Worm (Caenorhabditis elegans) whole organism, mixed stage, embryonic: ENCODE data around the gene F59B10.6.

ENCODE experiments used
- nhr-76 ChIP-seq: sonication (generic microtip); optimal IDR thresholded peaks from 2 replicates; lab custom pipeline; 2017; ENCODE audit warnings: missing biosample characterization, missing genetic modification characterization
- pha-4 ChIP-seq: fragments of 150-350 bp; optimal IDR thresholded peaks from 2 replicates; lab custom pipeline; 2018; ENCODE audit warnings: missing biosample characterization, missing genetic modification reagents, missing genetic modification characterization

ce11 chrII:10550872-10551647 is 26.8 kb upstream of the F59B10.6 start:
- TF ChIP-seq nhr-76 (tag; lab: Kevin White, UChicago) (no peak), pha-4 (tag; lab: Kevin White, UChicago) (no peak)
